Worm (Caenorhabditis elegans): ENCODE data around the gene fipp-1.

ce11 chrV:4400118-4400517 lies 28.5 kb downstream of the fipp-1 start, which contains the start of gene F13A2.4:
- TF ChIP-seq klf-2 (GFP tag; conservative IDR thresholded peaks at IDR 0.05) (no peak), ztf-29 (GFP tag; IDR thresholded peaks at IDR 0.05) (no peak)
